Fruit fly (Drosophila melanogaster): ENCODE measurements around the gene alphaTub84D.

dm6 chr3R:7548808-7549744 lies 18.5 kb downstream of the alphaTub84D start, which contains the start of gene alpha-Est1:
- TF ChIP-seq psq (optimal IDR thresholded peaks at IDR 0.05) (no peak), insv (optimal IDR thresholded peaks at IDR 0.05) (no peak), h (optimal IDR thresholded peaks at IDR 0.05) (no peak), ttk (optimal IDR thresholded peaks at IDR 0.05) (no peak), Myc (optimal IDR thresholded peaks at IDR 0.05) (no peak), Sin3A (optimal IDR thresholded peaks at IDR 0.05) (no peak)

Measured in Kc167 (cell line).